Worm (Caenorhabditis elegans) whole organism, L4 larva: ENCODE results near the gene dnj-2.
A peak's percentile ranks its signal among the peaks of the same experiment; 100 is the strongest.

ENCODE experiments used
- D1046.2 ChIP-seq: fragments of 200-800 bp; sonication (Bioruptor generic); IDR thresholded peaks from 2 replicates; pipeline ENCODE4 v1.3.6; 2022; ENCODE audit warnings: missing genetic modification characterization, missing compliant biosample characterization
- F26F4.8 ChIP-seq: fragments of 200-800 bp; sonication (Bioruptor generic); conservative IDR thresholded peaks from 2 replicates; pipeline ENCODE4 v1.3.6; 2022; ENCODE audit warnings: missing genetic modification characterization, missing compliant biosample characterization
- F44E2.7 ChIP-seq: fragments of 200-800 bp; sonication (Bioruptor generic); IDR thresholded peaks from 2 replicates; pipeline ENCODE4 v2.1.2; 2022; ENCODE audit warnings: missing genetic modification characterization, missing compliant biosample characterization
- F49E8.2 ChIP-seq: sonication (generic microtip); optimal IDR thresholded peaks from 2 replicates; lab custom pipeline; 2016; ENCODE audit warnings: missing compliant biosample characterization, mild to moderate bottlenecking, missing genetic modification characterization, borderline replicate concordance
- R02D3.7 ChIP-seq: fragments of 150-350 bp; sonication (generic microtip); optimal IDR thresholded peaks from 3 replicates; lab custom pipeline; 2014; ENCODE audit warnings: missing biosample characterization, missing genetic modification characterization
- aly-2 ChIP-seq: sonication (generic microtip); optimal IDR thresholded peaks from 2 replicates; lab custom pipeline; 2018; ENCODE audit warnings: missing biosample characterization, missing genetic modification characterization
- ceh-28 ChIP-seq: fragments of 150-350 bp; optimal IDR thresholded peaks from 2 replicates; lab custom pipeline; 2014; ENCODE audit warnings: missing biosample characterization, missing genetic modification reagents, missing genetic modification characterization
- ceh-32 ChIP-seq: sonication (generic microtip); optimal IDR thresholded peaks from 2 replicates; lab custom pipeline; 2016; ENCODE audit warnings: mild to moderate bottlenecking, missing genetic modification characterization, missing compliant biosample characterization; ENCODE audit not compliant: poor library complexity
- ceh-82 ChIP-seq: sonication (generic microtip); optimal IDR thresholded peaks from 2 replicates; lab custom pipeline; 2017; ENCODE audit warnings: missing biosample characterization, missing genetic modification characterization
- cey-2 ChIP-seq: sonication (generic microtip); optimal IDR thresholded peaks from 3 replicates; lab custom pipeline; 2017; ENCODE audit warnings: missing genetic modification characterization, mild to moderate bottlenecking, missing compliant biosample characterization, antibody characterized with exemption, borderline replicate concordance; ENCODE audit not compliant: insufficient read depth
- daf-12 ChIP-seq: fragments of 150-350 bp; optimal IDR thresholded peaks from 2 replicates; lab custom pipeline; 2014; ENCODE audit warnings: missing biosample characterization, missing genetic modification reagents, missing genetic modification characterization
- daf-16 ChIP-seq, 3 experiments: sonication (generic microtip); optimal IDR thresholded peaks; 2 replicates each; lab custom pipeline; 2016 to 2017; ENCODE audit warnings: missing genetic modification characterization in 3 of 3, missing genetic modification reagents in 3 of 3, mild to moderate bottlenecking in 2 of 3, missing compliant biosample characterization in 2 of 3, missing biosample characterization in 1 of 3, moderate library complexity in 1 of 3
- dmd-6 ChIP-seq: fragments of 200-800 bp; sonication (Bioruptor generic); IDR thresholded peaks from 2 replicates; pipeline ENCODE4 v1.3.6; 2022; ENCODE audit warnings: missing genetic modification reagents, missing genetic modification characterization, missing compliant biosample characterization
- dve-1 ChIP-seq: sonication (generic microtip); optimal IDR thresholded peaks from 2 replicates; lab custom pipeline; 2017; ENCODE audit warnings: antibody characterized with exemption, mild to moderate bottlenecking, missing genetic modification characterization, missing compliant biosample characterization; ENCODE audit not compliant: insufficient read depth
- egl-43 ChIP-seq: fragments of 200-800 bp; sonication (Bioruptor generic); IDR thresholded peaks from 2 replicates; pipeline ENCODE4 v1.3.6; 2022; ENCODE audit warnings: missing genetic modification reagents, missing genetic modification characterization, missing compliant biosample characterization
- fos-1 ChIP-seq: fragments of 150-350 bp; optimal IDR thresholded peaks from 2 replicates; lab custom pipeline; 2014; ENCODE audit warnings: missing biosample characterization, missing genetic modification characterization
- gei-8 ChIP-seq: fragments of 200-800 bp; sonication (Bioruptor generic); optimal IDR thresholded peaks from 2 replicates; lab custom pipeline; 2018; ENCODE audit warnings: mild to moderate bottlenecking, missing genetic modification characterization, missing compliant biosample characterization
- hif-1 ChIP-seq, 2 experiments: sonication (generic microtip); optimal IDR thresholded peaks; 2 replicates each; lab custom pipeline; 2016 to 2017; ENCODE audit warnings: missing compliant biosample characterization in 2 of 2, missing genetic modification characterization in 2 of 2, missing genetic modification reagents in 2 of 2, missing genotype in 2 of 2, mild to moderate bottlenecking in 1 of 2
- hlh-11 ChIP-seq: fragments of 200-800 bp; sonication (Bioruptor generic); optimal IDR thresholded peaks from 2 replicates; lab custom pipeline; 2018; ENCODE audit warnings: mild to moderate bottlenecking, missing genetic modification characterization, missing compliant biosample characterization
- lim-7 ChIP-seq: fragments of 200-800 bp; sonication (Bioruptor generic); IDR thresholded peaks from 2 replicates; pipeline ENCODE4 v1.3.6; 2022; ENCODE audit warnings: missing genetic modification characterization, missing compliant biosample characterization
- lin-1 ChIP-seq: fragments of 200-800 bp; sonication (Bioruptor generic); IDR thresholded peaks from 2 replicates; pipeline ENCODE4 v1.3.6; 2022; ENCODE audit warnings: missing genetic modification reagents, missing genetic modification characterization, missing compliant biosample characterization
- lin-15B ChIP-seq: fragments of 150-350 bp; sonication (generic microtip); optimal IDR thresholded peaks from 3 replicates; lab custom pipeline; 2014; ENCODE audit warnings: missing biosample characterization, missing genetic modification characterization
- lin-29 ChIP-seq: fragments of 200-800 bp; sonication (Bioruptor generic); IDR thresholded peaks from 2 replicates; pipeline ENCODE4 v1.3.6; 2022; ENCODE audit warnings: missing genetic modification reagents, missing genetic modification characterization, missing compliant biosample characterization
- lsy-2 ChIP-seq, 2 experiments: fragments of 150-350 bp in 1 of 2; sonication (generic microtip) in 1 of 2; optimal IDR thresholded peaks; 2 replicates each; lab custom pipeline; 2014 to 2017; ENCODE audit warnings: missing biosample characterization in 2 of 2, missing genetic modification characterization in 2 of 2
- mes-2 ChIP-seq: sonication (generic microtip); optimal IDR thresholded peaks from 2 replicates; lab custom pipeline; 2016; ENCODE audit warnings: missing genotype, mild to moderate bottlenecking, missing genetic modification characterization, missing compliant biosample characterization; ENCODE audit not compliant: poor library complexity, severe bottlenecking
- mxl-2 ChIP-seq: fragments of 200-800 bp; sonication (Bioruptor generic); conservative IDR thresholded peaks from 2 replicates; pipeline ENCODE4 v1.3.6; 2022; ENCODE audit warnings: missing genetic modification reagents, missing genetic modification characterization, missing compliant biosample characterization
- mxl-3 ChIP-seq: fragments of 200-800 bp; sonication (Bioruptor generic); optimal IDR thresholded peaks from 2 replicates; lab custom pipeline; 2018; ENCODE audit warnings: mild to moderate bottlenecking, missing genetic modification characterization, missing compliant biosample characterization
- nhr-11 ChIP-seq: fragments of 150-350 bp; optimal IDR thresholded peaks from 2 replicates; lab custom pipeline; 2014; ENCODE audit warnings: missing biosample characterization, missing genetic modification characterization
- nhr-111 ChIP-seq: fragments of 200-800 bp; sonication (Bioruptor generic); optimal IDR thresholded peaks from 2 replicates; lab custom pipeline; 2018; ENCODE audit warnings: mild to moderate bottlenecking, missing genetic modification characterization, missing compliant biosample characterization
- nhr-237 ChIP-seq: sonication (generic microtip); optimal IDR thresholded peaks from 2 replicates; lab custom pipeline; 2017; ENCODE audit warnings: missing biosample characterization, missing genetic modification characterization
- nhr-28 ChIP-seq: fragments of 150-350 bp; optimal IDR thresholded peaks from 2 replicates; lab custom pipeline; 2014; ENCODE audit warnings: missing biosample characterization, missing genetic modification characterization
- nhr-41 ChIP-seq: fragments of 200-800 bp; sonication (Bioruptor generic); IDR thresholded peaks from 2 replicates; pipeline ENCODE4 v1.3.6; 2022; ENCODE audit warnings: missing genetic modification reagents, missing genetic modification characterization, missing compliant biosample characterization
- nhr-42 ChIP-seq: fragments of 200-800 bp; sonication (Bioruptor generic); IDR thresholded peaks from 2 replicates; pipeline ENCODE4 v1.3.6; 2022; ENCODE audit warnings: missing genetic modification characterization, missing compliant biosample characterization
- php-3 ChIP-seq: fragments of 200-800 bp; sonication (Bioruptor generic); IDR thresholded peaks from 2 replicates; pipeline ENCODE4 v1.3.6; 2022; ENCODE audit warnings: missing genetic modification reagents, missing genetic modification characterization, missing compliant biosample characterization
- saeg-2 ChIP-seq: fragments of 200-800 bp; sonication (Bioruptor generic); IDR thresholded peaks from 2 replicates; pipeline ENCODE4 v1.3.6; 2022; ENCODE audit warnings: missing genetic modification reagents, missing genetic modification characterization, missing compliant biosample characterization
- set-16 ChIP-seq: fragments of 200-800 bp; sonication (Bioruptor generic); IDR thresholded peaks from 2 replicates; pipeline ENCODE4 v1.3.6; 2022; ENCODE audit warnings: missing genetic modification reagents, missing genetic modification characterization, missing compliant biosample characterization
- skn-1 ChIP-seq: fragments of 150-350 bp; optimal IDR thresholded peaks from 2 replicates; lab custom pipeline; 2014; ENCODE audit warnings: missing biosample characterization, missing genetic modification characterization
- spr-3 ChIP-seq: fragments of 200-800 bp; sonication (Bioruptor generic); optimal IDR thresholded peaks from 2 replicates; lab custom pipeline; 2018; ENCODE audit warnings: mild to moderate bottlenecking, missing genetic modification characterization, missing compliant biosample characterization
- zag-1 ChIP-seq: fragments of 150-350 bp; optimal IDR thresholded peaks from 2 replicates; lab custom pipeline; 2014; ENCODE audit warnings: missing biosample characterization, missing genetic modification characterization
- zfp-3 ChIP-seq: fragments of 200-800 bp; sonication (Bioruptor generic); conservative IDR thresholded peaks from 2 replicates; pipeline ENCODE4 v1.3.6; 2022; ENCODE audit warnings: missing genetic modification reagents, missing genetic modification characterization, missing compliant biosample characterization
- zip-2 ChIP-seq: fragments of 150-350 bp; optimal IDR thresholded peaks from 2 replicates; lab custom pipeline; 2014; ENCODE audit warnings: missing biosample characterization, missing genetic modification characterization
- ztf-11 ChIP-seq: fragments of 150-350 bp; optimal IDR thresholded peaks from 2 replicates; lab custom pipeline; 2014; ENCODE audit warnings: missing biosample characterization, missing genetic modification characterization

dnj-2 gene

DNA sequence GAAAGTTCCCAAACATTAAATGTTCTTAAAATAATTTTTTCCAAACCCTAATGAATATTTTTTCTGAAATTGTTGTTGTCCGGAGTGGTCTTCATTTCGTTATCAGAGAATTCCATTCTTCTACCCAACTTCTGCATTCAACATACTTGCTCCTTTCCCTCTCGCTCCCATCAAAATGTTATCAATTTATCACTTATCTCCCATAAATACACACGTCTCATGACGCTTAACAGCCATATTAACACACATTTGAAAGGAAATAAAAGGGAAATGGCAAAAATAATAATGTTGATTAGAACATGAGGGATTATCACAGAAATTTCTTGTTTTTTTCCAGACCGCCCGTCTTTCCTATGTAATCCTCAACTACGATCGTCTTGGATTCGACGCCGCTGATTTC is 24.8 kb downstream of the dnj-2 start (continued):
- TF ChIP-seq D1046.2 (GFP tag; lab: Robert Waterston, UW) (no peak), lim-7 (GFP tag; lab: Robert Waterston, UW) (no peak), hif-1 (tag; optimal IDR thresholded peaks at IDR 0.05; lab: Kevin White, UChicago) (no peak), zag-1 (tag; lab: Kevin White, UChicago) (no peak), F26F4.8 (GFP tag; lab: Robert Waterston, UW) (no peak), hlh-11 (tag; lab: Kevin White, UChicago) (peak; percentile 82), ztf-11 (tag; lab: Kevin White, UChicago) (no peak), fos-1 (tag; lab: Kevin White, UChicago) (no peak), dmd-6 (GFP tag; lab: Robert Waterston, UW) (peak; percentile 80), lsy-2 (tag; optimal IDR thresholded peaks at IDR 0.05; lab: Kevin White, UChicago) (no peak), daf-16 (GFP tag; optimal IDR thresholded peaks at IDR 0.05; lab: Kevin White, UChicago) (no peak), daf-16 (tag; optimal IDR thresholded peaks at IDR 0.05; lab: Kevin White, UChicago) (peak; percentile 96), set-16 (GFP tag; lab: Robert Waterston, UW) (no peak), nhr-42 (GFP tag; lab: Robert Waterston, UW) (no peak), ceh-82 (tag; lab: Kevin White, UChicago) (no peak), lin-1 (peak; percentile 57; the same call in 1 of the 2 replicates), egl-43 (GFP tag; lab: Robert Waterston, UW) (no peak), dve-1 (tag; lab: Kevin White, UChicago) (peak; percentile 90), saeg-2 (GFP tag; lab: Robert Waterston, UW) (no peak), mes-2 (tag; lab: Kevin White, UChicago) (peak; percentile 6), php-3 (GFP tag; lab: Robert Waterston, UW) (peak; percentile 98), mxl-3 (GFP tag; lab: Kevin White, UChicago) (peak; percentile 36), zfp-3 (GFP tag; lab: Robert Waterston, UW) (no peak), gei-8 (GFP tag; lab: Kevin White, UChicago) (no peak), nhr-41 (GFP tag; lab: Robert Waterston, UW) (no peak), ceh-32 (tag; lab: Kevin White, UChicago) (no peak), lin-29 (GFP tag; lab: Robert Waterston, UW) (no peak), nhr-111 (no peak), zip-2 (tag; lab: Kevin White, UChicago) (no peak), daf-12 (tag; lab: Kevin White, UChicago) (no peak), cey-2 (tag; lab: Kevin White, UChicago) (no peak), R02D3.7 (tag; lab: Kevin White, UChicago) (no peak), spr-3 (GFP tag; lab: Kevin White, UChicago) (no peak), nhr-28 (tag; lab: Kevin White, UChicago) (peak; percentile 88), mxl-2 (GFP tag; lab: Robert Waterston, UW) (no peak), lin-15B (tag; lab: Kevin White, UChicago) (no peak), F44E2.7 (GFP tag; lab: Robert Waterston, UW) (no peak), aly-2 (tag; lab: Kevin White, UChicago) (no peak), nhr-237 (tag; lab: Kevin White, UChicago) (no peak), ceh-28 (tag; lab: Kevin White, UChicago) (no peak), F49E8.2 (tag; lab: Kevin White, UChicago) (no peak), nhr-11 (no peak), skn-1 (no peak)
